Worm (Caenorhabditis elegans): ENCODE results near the gene plk-1.

ce11 chrIII:8091408-8091807, 9.7 kb upstream of the plk-1 start, which contains the start of gene idi-1:
- TF ChIP-seq skn-1 (tag; optimal IDR thresholded peaks at IDR 0.05) (no peak), snpc-4 (tag; optimal IDR thresholded peaks at IDR 0.05) (no peak), nhr-25 (tag; optimal IDR thresholded peaks at IDR 0.05) (no peak), nhr-6 (tag; optimal IDR thresholded peaks at IDR 0.05) (no peak), ama-1 (optimal IDR thresholded peaks at IDR 0.05) (no peak), unc-62 (GFP tag; optimal IDR thresholded peaks at IDR 0.05) (no peak), sem-4 (tag; optimal IDR thresholded peaks at IDR 0.05) (no peak), lsy-2 (tag; optimal IDR thresholded peaks at IDR 0.05) (no peak), nhr-11 (tag; optimal IDR thresholded peaks at IDR 0.05) (no peak), mdl-1 (tag; optimal IDR thresholded peaks at IDR 0.05) (no peak), F13H6.1 (tag; optimal IDR thresholded peaks at IDR 0.05) (no peak), egl-27 (tag; optimal IDR thresholded peaks at IDR 0.05) (no peak), elt-1 (tag; optimal IDR thresholded peaks at IDR 0.05) (no peak), ztf-11 (tag; optimal IDR thresholded peaks at IDR 0.05) (no peak)

Measured in whole organism, L2 larva.